Fruit fly (Drosophila melanogaster): ENCODE data around the gene p38c.

DNA sequence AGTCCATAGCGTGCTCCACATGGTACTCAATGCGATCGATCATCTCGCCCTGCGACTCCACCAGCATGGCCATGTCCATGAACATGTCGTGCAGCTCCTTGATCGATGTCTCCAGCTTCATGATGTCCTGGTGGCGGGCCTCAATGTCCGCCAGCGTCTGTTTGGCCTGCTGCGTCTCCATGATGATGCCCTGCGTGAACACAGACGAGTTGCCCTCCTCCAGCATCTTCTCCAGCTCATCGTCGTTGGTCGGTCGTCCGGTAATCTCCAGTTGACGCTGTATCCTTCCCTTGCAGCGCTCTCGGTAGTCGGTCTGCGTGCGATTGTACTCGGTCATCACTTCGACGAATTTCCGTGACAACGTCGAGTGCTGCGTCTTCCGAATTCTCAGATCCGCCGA is 46.3 kb downstream of the p38c start:
- TF ChIP-seq nmo (GFP tag; optimal IDR thresholded peaks at IDR 0.05) (no peak), fu2 (GFP tag; optimal IDR thresholded peaks at IDR 0.05) (no peak), CG8089 (GFP tag; optimal IDR thresholded peaks at IDR 0.05) (no peak), slou (GFP tag; optimal IDR thresholded peaks at IDR 0.05) (no peak), Hmr (GFP tag; optimal IDR thresholded peaks at IDR 0.05) (no peak), vnd (GFP tag; IDR thresholded peaks at IDR 0.05; ENCODE audit: partially characterized antibody) (no peak), grau (tag; optimal IDR thresholded peaks at IDR 0.05) (no peak), Optix (GFP tag; IDR thresholded peaks at IDR 0.05) (no peak), D (optimal IDR thresholded peaks at IDR 0.05) (no peak), D (GFP tag; optimal IDR thresholded peaks at IDR 0.05) (no peak), CG16779 (GFP tag; IDR thresholded peaks at IDR 0.05) (no peak), B-H1 (GFP tag; IDR thresholded peaks at IDR 0.05) (no peak; the same call in 2 of the 3 replicates), CG15479 (GFP tag; optimal IDR thresholded peaks at IDR 0.05) (no peak), CG30403 (GFP tag; optimal IDR thresholded peaks at IDR 0.05) (no peak), CG18476 (GFP tag; optimal IDR thresholded peaks at IDR 0.05) (no peak)

Measured in whole organism, embryonic.